Fruit fly (Drosophila melanogaster): Measurements from ENCODE around the gene CG15765.

The CG15765 gene

DNA sequence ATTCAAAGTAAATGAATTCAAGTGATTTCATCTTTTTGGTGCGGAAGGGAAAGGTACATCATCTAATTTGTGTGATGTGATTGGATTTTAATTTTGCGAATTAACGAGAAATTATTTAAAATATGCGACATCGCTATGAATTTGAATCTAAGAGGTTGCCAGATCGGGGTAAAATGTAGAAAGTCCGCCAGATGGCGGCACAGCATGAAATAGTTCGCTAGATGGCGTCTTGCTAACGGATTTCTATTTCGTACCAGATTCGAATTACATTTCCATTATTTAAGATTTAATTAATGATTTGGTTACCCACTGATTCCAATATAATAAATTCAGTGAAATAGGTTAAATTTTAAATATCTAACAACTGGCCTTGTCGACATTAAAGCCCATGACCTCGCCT lies 65.0 kb downstream of the CG15765 start (continued):
- TF ChIP-seq Abd-B (GFP tag; optimal IDR thresholded peaks at IDR 0.05) = peak; percentile 2
- no peak for TF ChIP-seq ac (GFP tag; optimal IDR thresholded peaks at IDR 0.05)
- TF ChIP-seq CG14667 (GFP tag; IDR thresholded peaks at IDR 0.05) = 0 out of 2 replicates have a peak, but pooled peaks have one; percentile 23
- TF ChIP-seq tin (GFP tag; optimal IDR thresholded peaks at IDR 0.05) = peak; percentile 56
- TF ChIP-seq CG8478 (optimal IDR thresholded peaks at IDR 0.05) = no peak
- no peak for TF ChIP-seq HHEX (GFP tag; optimal IDR thresholded peaks at IDR 0.05)
- peak; percentile 24; the same call in 1 of the 2 replicates for TF ChIP-seq Ptx1 (GFP tag; IDR thresholded peaks at IDR 0.05)
- TF ChIP-seq trem (tag; optimal IDR thresholded peaks at IDR 0.05) = peak; percentile 66
- peak; percentile 25 for TF ChIP-seq B-H2 (GFP tag; optimal IDR thresholded peaks at IDR 0.05)
- no peak for TF ChIP-seq h (optimal IDR thresholded peaks at IDR 0.05)
- no peak for TF ChIP-seq ab (GFP tag; optimal IDR thresholded peaks at IDR 0.05)
- TF ChIP-seq Rfx (GFP tag; IDR thresholded peaks at IDR 0.05) = peak; percentile 81
- peak; percentile 11 for TF ChIP-seq en (GFP tag; optimal IDR thresholded peaks at IDR 0.05)
- TF ChIP-seq oc (tag; optimal IDR thresholded peaks at IDR 0.05) = no peak
- TF ChIP-seq CG12942 (GFP tag; optimal IDR thresholded peaks at IDR 0.05) = no peak
- no peak for TF ChIP-seq CG3726 (GFP tag; IDR thresholded peaks at IDR 0.05)
- TF ChIP-seq gfzf (GFP tag; optimal IDR thresholded peaks at IDR 0.05) = peak; percentile 23
- no peak for TF ChIP-seq Dll (GFP tag; IDR thresholded peaks at IDR 0.05; ENCODE audit: partially characterized antibody)
- peak; percentile 10 to 15 for TF ChIP-seq Hr51 (GFP tag; optimal IDR thresholded peaks at IDR 0.05)
- TF ChIP-seq mirr (GFP tag; optimal IDR thresholded peaks at IDR 0.05) = no peak
- TF ChIP-seq CG16813 (GFP tag; IDR thresholded peaks at IDR 0.05; ENCODE audit: partially characterized antibody) = no peak
- peak; percentile 7 for TF ChIP-seq bcd (GFP tag; optimal IDR thresholded peaks at IDR 0.05)
- TF ChIP-seq CG11085 (GFP tag; IDR thresholded peaks at IDR 0.05) = no peak
- TF ChIP-seq sima (GFP tag; optimal IDR thresholded peaks at IDR 0.05) = no peak
- no peak for TF ChIP-seq D19B (GFP tag; optimal IDR thresholded peaks at IDR 0.05)
- TF ChIP-seq CG6854 (GFP tag; optimal IDR thresholded peaks at IDR 0.05) = no peak
- no peak for TF ChIP-seq Scr (GFP tag; IDR thresholded peaks at IDR 0.05; ENCODE audit: partially characterized antibody)
- TF ChIP-seq CG15073 (GFP tag; optimal IDR thresholded peaks at IDR 0.05) = no peak
- TF ChIP-seq sisA (GFP tag; IDR thresholded peaks at IDR 0.05) = 0 out of 2 replicates have a peak, but pooled peaks have one; percentile 24
- peak; percentile 70 for TF ChIP-seq CG17912 (GFP tag; optimal IDR thresholded peaks at IDR 0.05)
- no peak for TF ChIP-seq Dip2 (GFP tag; IDR thresholded peaks at IDR 0.05)
- no peak for TF ChIP-seq cad (GFP tag; optimal IDR thresholded peaks at IDR 0.05)
- TF ChIP-seq chm (GFP tag; IDR thresholded peaks at IDR 0.05) = no peak
- TF ChIP-seq Fer2 (tag; optimal IDR thresholded peaks at IDR 0.05) = no peak
- peak; percentile 36 for TF ChIP-seq CG12391 (tag; optimal IDR thresholded peaks at IDR 0.05)
- TF ChIP-seq CG7357 (GFP tag; IDR thresholded peaks at IDR 0.05) = no peak
- TF ChIP-seq cwo (GFP tag; optimal IDR thresholded peaks at IDR 0.05) = no peak
- TF ChIP-seq CG13775 (GFP tag; optimal IDR thresholded peaks at IDR 0.05) = no peak
- TF ChIP-seq jumu (GFP tag; optimal IDR thresholded peaks at IDR 0.05) = peak; percentile 17
- TF ChIP-seq CG3847 (GFP tag; IDR thresholded peaks at IDR 0.05) = peak; percentile 69
- peak; percentile 42 for TF ChIP-seq CG15696 (tag; optimal IDR thresholded peaks at IDR 0.05)
- TF ChIP-seq Spps (tag; optimal IDR thresholded peaks at IDR 0.05) = no peak
- peak; percentile 21 for TF ChIP-seq Mad (GFP tag; optimal IDR thresholded peaks at IDR 0.05)
- TF ChIP-seq z (GFP tag; IDR thresholded peaks at IDR 0.05) = no peak
- no peak for TF ChIP-seq CG6813 (GFP tag; optimal IDR thresholded peaks at IDR 0.05)
- no peak for TF ChIP-seq gce (GFP tag; IDR thresholded peaks at IDR 0.05)
- peak; percentile 8 for TF ChIP-seq CG4424 (GFP tag; optimal IDR thresholded peaks at IDR 0.05)
- TF ChIP-seq Hr78 (GFP tag; optimal IDR thresholded peaks at IDR 0.05) = no peak
- TF ChIP-seq psq (GFP tag; optimal IDR thresholded peaks at IDR 0.05) = no peak
- TF ChIP-seq nmo (GFP tag; optimal IDR thresholded peaks at IDR 0.05) = peak; percentile 36
- TF ChIP-seq CG17829 (tag; optimal IDR thresholded peaks at IDR 0.05) = peak; percentile 60
- TF ChIP-seq sens (GFP tag) = peak; percentile 84
